Worm (Caenorhabditis elegans) whole organism, L4 larva: ENCODE measurements around the gene xol-1.
A peak's percentile ranks its signal among the peaks of the same experiment; 100 is the strongest.

Experiments used
- D1046.2 ChIP-seq: fragments of 200-800 bp; sonication (Bioruptor generic); IDR thresholded peaks from 2 replicates; pipeline ENCODE4 v1.3.6; 2022; ENCODE audit warnings: missing genetic modification characterization, missing compliant biosample characterization
- F44E2.7 ChIP-seq: fragments of 200-800 bp; sonication (Bioruptor generic); IDR thresholded peaks from 2 replicates; pipeline ENCODE4 v2.1.2; 2022; ENCODE audit warnings: missing genetic modification characterization, missing compliant biosample characterization
- T20F7.1 ChIP-seq: fragments of 200-800 bp; sonication (Bioruptor generic); optimal IDR thresholded peaks from 2 replicates; lab custom pipeline; 2018; ENCODE audit warnings: mild to moderate bottlenecking, missing genetic modification characterization, missing compliant biosample characterization
- T26A8.4 ChIP-seq: fragments of 200-800 bp; sonication (Bioruptor generic); IDR thresholded peaks from 2 replicates; pipeline ENCODE4 v1.3.6; 2022; ENCODE audit warnings: missing genetic modification characterization, missing compliant biosample characterization
- Y105C5A.15 ChIP-seq: fragments of 200-800 bp; sonication (Bioruptor generic); IDR thresholded peaks from 2 replicates; pipeline ENCODE4 v1.3.6; 2022; ENCODE audit warnings: missing genetic modification characterization, missing compliant biosample characterization
- Y48G9A.11 ChIP-seq: fragments of 200-800 bp; sonication (Bioruptor generic); IDR thresholded peaks from 2 replicates; pipeline ENCODE4 v1.3.6; 2022; ENCODE audit warnings: missing genetic modification reagents, missing genetic modification characterization, missing compliant biosample characterization
- ZK546.5 ChIP-seq, 2 experiments: sonication (generic microtip); optimal IDR thresholded peaks; 2 replicates each; lab custom pipeline; 2017; ENCODE audit warnings: missing biosample characterization in 2 of 2, missing genetic modification characterization in 2 of 2
- aha-1 ChIP-seq: fragments of 150-350 bp; peaks from one replicate; lab custom pipeline; 2014; ENCODE audit warnings: missing biosample characterization, missing genetic modification characterization
- aly-2 ChIP-seq: sonication (generic microtip); optimal IDR thresholded peaks from 2 replicates; lab custom pipeline; 2018; ENCODE audit warnings: missing biosample characterization, missing genetic modification characterization
- attf-4 ChIP-seq: sonication (generic microtip); optimal IDR thresholded peaks from 3 replicates; lab custom pipeline; 2017; ENCODE audit warnings: missing biosample characterization, missing genetic modification characterization
- ceh-20 ChIP-seq: fragments of 200-800 bp; sonication (Bioruptor generic); IDR thresholded peaks from 2 replicates; pipeline ENCODE4 v1.3.6; 2022; ENCODE audit warnings: missing genetic modification reagents, missing genetic modification characterization, missing compliant biosample characterization
- ceh-62 ChIP-seq: sonication (generic microtip); optimal IDR thresholded peaks from 2 replicates; lab custom pipeline; 2017; ENCODE audit warnings: missing biosample characterization, missing genetic modification characterization
- daf-12 ChIP-seq: fragments of 150-350 bp; optimal IDR thresholded peaks from 2 replicates; lab custom pipeline; 2014; ENCODE audit warnings: missing biosample characterization, missing genetic modification reagents, missing genetic modification characterization
- daf-16 ChIP-seq, 3 experiments: sonication (generic microtip); optimal IDR thresholded peaks; 2 replicates each; lab custom pipeline; 2016 to 2017; ENCODE audit warnings: missing genetic modification characterization in 3 of 3, missing genetic modification reagents in 3 of 3, mild to moderate bottlenecking in 2 of 3, missing compliant biosample characterization in 2 of 3, missing biosample characterization in 1 of 3, moderate library complexity in 1 of 3
- daf-19 ChIP-seq: fragments of 200-800 bp; sonication (Bioruptor generic); conservative IDR thresholded peaks from 2 replicates; pipeline ENCODE4 v1.3.6; 2022; ENCODE audit warnings: missing genetic modification characterization, missing compliant biosample characterization
- daf-8 ChIP-seq: fragments of 200-800 bp; sonication (Bioruptor generic); IDR thresholded peaks from 2 replicates; pipeline ENCODE4 v1.3.6; 2022; ENCODE audit warnings: missing genetic modification characterization, missing compliant biosample characterization
- dmd-8 ChIP-seq: fragments of 200-800 bp; sonication (Bioruptor generic); IDR thresholded peaks from 2 replicates; pipeline ENCODE4 v1.3.6; 2022; ENCODE audit warnings: missing genetic modification characterization, missing compliant biosample characterization
- dve-1 ChIP-seq: sonication (generic microtip); optimal IDR thresholded peaks from 2 replicates; lab custom pipeline; 2017; ENCODE audit warnings: antibody characterized with exemption, mild to moderate bottlenecking, missing genetic modification characterization, missing compliant biosample characterization; ENCODE audit not compliant: insufficient read depth
- jun-1 ChIP-seq: fragments of 150-350 bp; optimal IDR thresholded peaks from 2 replicates; lab custom pipeline; 2014; ENCODE audit warnings: missing biosample characterization, missing genetic modification reagents, missing genetic modification characterization
- lim-7 ChIP-seq: fragments of 200-800 bp; sonication (Bioruptor generic); IDR thresholded peaks from 2 replicates; pipeline ENCODE4 v1.3.6; 2022; ENCODE audit warnings: missing genetic modification characterization, missing compliant biosample characterization
- lin-1 ChIP-seq: fragments of 200-800 bp; sonication (Bioruptor generic); IDR thresholded peaks from 2 replicates; pipeline ENCODE4 v1.3.6; 2022; ENCODE audit warnings: missing genetic modification reagents, missing genetic modification characterization, missing compliant biosample characterization
- lin-15B ChIP-seq: fragments of 150-350 bp; sonication (generic microtip); optimal IDR thresholded peaks from 3 replicates; lab custom pipeline; 2014; ENCODE audit warnings: missing biosample characterization, missing genetic modification characterization
- lsy-2 ChIP-seq, 2 experiments: fragments of 150-350 bp in 1 of 2; sonication (generic microtip) in 1 of 2; optimal IDR thresholded peaks; 2 replicates each; lab custom pipeline; 2014 to 2017; ENCODE audit warnings: missing biosample characterization in 2 of 2, missing genetic modification characterization in 2 of 2
- madf-5 ChIP-seq, 2 experiments: fragments of 200-800 bp; sonication (Bioruptor generic); IDR thresholded peaks; 2 replicates each; pipeline ENCODE4 v1.3.6; 2022; ENCODE audit warnings: missing compliant biosample characterization in 2 of 2, missing genetic modification characterization in 2 of 2
- madf-9 ChIP-seq: fragments of 200-800 bp; sonication (Bioruptor generic); conservative IDR thresholded peaks from 2 replicates; pipeline ENCODE4 v1.3.6; 2022; ENCODE audit warnings: missing genetic modification reagents, missing genetic modification characterization, missing compliant biosample characterization
- mdt-29 ChIP-seq: fragments of 200-800 bp; sonication (Bioruptor generic); IDR thresholded peaks from 2 replicates; pipeline ENCODE4 v1.3.6; 2022; ENCODE audit warnings: missing genetic modification reagents, missing genetic modification characterization, missing compliant biosample characterization
- mep-1 ChIP-seq: fragments of 150-350 bp; sonication (generic microtip); optimal IDR thresholded peaks from 3 replicates; lab custom pipeline; 2014; ENCODE audit warnings: missing biosample characterization, missing genetic modification characterization
- mxl-2 ChIP-seq: fragments of 200-800 bp; sonication (Bioruptor generic); conservative IDR thresholded peaks from 2 replicates; pipeline ENCODE4 v1.3.6; 2022; ENCODE audit warnings: missing genetic modification reagents, missing genetic modification characterization, missing compliant biosample characterization
- mxl-3 ChIP-seq: fragments of 200-800 bp; sonication (Bioruptor generic); optimal IDR thresholded peaks from 2 replicates; lab custom pipeline; 2018; ENCODE audit warnings: mild to moderate bottlenecking, missing genetic modification characterization, missing compliant biosample characterization
- nhr-102 ChIP-seq: sonication (generic microtip); optimal IDR thresholded peaks from 2 replicates; lab custom pipeline; 2016; ENCODE audit warnings: mild to moderate bottlenecking, missing genetic modification characterization, moderate library complexity, missing compliant biosample characterization
- nhr-28 ChIP-seq: fragments of 150-350 bp; optimal IDR thresholded peaks from 2 replicates; lab custom pipeline; 2014; ENCODE audit warnings: missing biosample characterization, missing genetic modification characterization
- nhr-48 ChIP-seq: sonication (generic microtip); optimal IDR thresholded peaks from 2 replicates; lab custom pipeline; 2016; ENCODE audit warnings: mild to moderate bottlenecking, missing genetic modification characterization, missing compliant biosample characterization
- pha-4 ChIP-seq, 2 experiments: fragments of 150-350 bp in 1 of 2; fragments of 200-800 bp in 1 of 2; sonication (Bioruptor generic) in 1 of 2; IDR thresholded peaks in 1 of 2; optimal IDR thresholded peaks in 1 of 2; 2 replicates each; pipeline versions ENCODE4 v1.3.6 to Lab custom; 2014 to 2022; ENCODE audit warnings: missing genetic modification characterization in 2 of 2, missing genetic modification reagents in 2 of 2, missing biosample characterization in 1 of 2, missing compliant biosample characterization in 1 of 2
- php-3 ChIP-seq: fragments of 200-800 bp; sonication (Bioruptor generic); IDR thresholded peaks from 2 replicates; pipeline ENCODE4 v1.3.6; 2022; ENCODE audit warnings: missing genetic modification reagents, missing genetic modification characterization, missing compliant biosample characterization
- rbr-2 ChIP-seq: sonication (generic microtip); optimal IDR thresholded peaks from 2 replicates; lab custom pipeline; 2016; ENCODE audit warnings: missing genotype, missing genetic modification characterization, missing compliant biosample characterization
- set-16 ChIP-seq: fragments of 200-800 bp; sonication (Bioruptor generic); IDR thresholded peaks from 2 replicates; pipeline ENCODE4 v1.3.6; 2022; ENCODE audit warnings: missing genetic modification reagents, missing genetic modification characterization, missing compliant biosample characterization
- snpc-1.2 ChIP-seq: fragments of 200-800 bp; sonication (Bioruptor generic); IDR thresholded peaks from 2 replicates; pipeline ENCODE4 v1.3.6; 2022; ENCODE audit warnings: missing genetic modification reagents, missing genetic modification characterization, missing compliant biosample characterization
- snpc-4 ChIP-seq: fragments of 150-350 bp; optimal IDR thresholded peaks from 2 replicates; lab custom pipeline; 2014; ENCODE audit warnings: missing biosample characterization, missing genetic modification characterization
- spr-1 ChIP-seq: sonication (generic microtip); optimal IDR thresholded peaks from 2 replicates; lab custom pipeline; 2016; ENCODE audit warnings: mild to moderate bottlenecking, missing genetic modification characterization, missing compliant biosample characterization
- tra-1 ChIP-seq: fragments of 200-800 bp; sonication (Bioruptor generic); IDR thresholded peaks from 2 replicates; pipeline ENCODE4 v1.3.6; 2022; ENCODE audit warnings: missing genetic modification reagents, missing genetic modification characterization, missing compliant biosample characterization
- unc-130 ChIP-seq: sonication (generic microtip); optimal IDR thresholded peaks from 2 replicates; lab custom pipeline; 2016; ENCODE audit warnings: missing genetic modification reagents, missing genetic modification characterization, missing compliant biosample characterization
- unc-62 ChIP-seq, 3 experiments: fragments of 150-350 bp in 1 of 3; sonication (generic microtip); optimal IDR thresholded peaks in 2 of 3; peaks in 1 of 3; 1 replicate in 1 of 3; 2 replicates in 2 of 3; lab custom pipeline; 2014 to 2017; ENCODE audit warnings: missing biosample characterization in 3 of 3, missing genetic modification characterization in 3 of 3, missing genetic modification reagents in 3 of 3, missing genotype in 1 of 3
- vab-7 ChIP-seq: fragments of 200-800 bp; sonication (Bioruptor generic); IDR thresholded peaks from 2 replicates; pipeline ENCODE4 v1.3.6; 2022; ENCODE audit warnings: missing genetic modification reagents, missing genetic modification characterization, missing compliant biosample characterization
- zag-1 ChIP-seq: fragments of 150-350 bp; optimal IDR thresholded peaks from 2 replicates; lab custom pipeline; 2014; ENCODE audit warnings: missing biosample characterization, missing genetic modification characterization
- zip-11 ChIP-seq: fragments of 200-800 bp; sonication (Bioruptor generic); IDR thresholded peaks from 2 replicates; pipeline ENCODE4 v1.3.6; 2022; ENCODE audit warnings: missing genetic modification characterization, missing compliant biosample characterization
- zip-2 ChIP-seq: fragments of 150-350 bp; optimal IDR thresholded peaks from 2 replicates; lab custom pipeline; 2014; ENCODE audit warnings: missing biosample characterization, missing genetic modification characterization
- ztf-11 ChIP-seq: fragments of 150-350 bp; optimal IDR thresholded peaks from 2 replicates; lab custom pipeline; 2014; ENCODE audit warnings: missing biosample characterization, missing genetic modification characterization
- ztf-7 ChIP-seq: fragments of 150-350 bp; optimal IDR thresholded peaks from 2 replicates; lab custom pipeline; 2014; ENCODE audit warnings: missing biosample characterization, missing genetic modification characterization

The xol-1 gene

ce11 chrX:8019665-8020064 lies 21.4 kb upstream of the xol-1 start (continued):
- no peak for TF ChIP-seq zag-1
- peak; percentile 73 to 81 for TF ChIP-seq lsy-2 (tag; optimal IDR thresholded peaks at IDR 0.05; lab: Kevin White, UChicago)
- TF ChIP-seq aha-1 (tag; lab: Kevin White, UChicago), result peak; percentile 97
- no peak for TF ChIP-seq F44E2.7 (GFP tag; lab: Robert Waterston, UW)

DNA sequence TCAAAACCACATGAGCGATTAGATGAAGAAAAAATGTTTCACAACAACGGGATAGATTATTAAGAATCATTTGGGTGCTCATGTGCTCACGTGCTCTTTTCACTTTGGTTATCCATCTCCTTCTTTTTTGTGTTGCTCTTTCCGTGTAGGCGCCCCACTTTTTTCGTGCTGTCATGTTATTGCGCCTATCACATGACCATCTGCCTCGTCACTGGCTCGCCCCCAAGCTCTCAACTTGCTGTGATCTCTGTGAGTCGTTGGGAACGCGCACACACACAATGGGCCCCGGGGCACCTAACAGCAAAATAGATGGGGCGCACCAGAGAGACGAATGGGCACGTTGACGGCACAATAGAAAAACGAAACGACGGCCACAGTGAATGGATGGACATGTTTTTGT lies 19.5 kb upstream of the xol-1 start:
- TF ChIP-seq nhr-48 (peak; percentile 53), snpc-4 (tag; lab: Kevin White, UChicago) (no peak), lin-1 (GFP tag; lab: Robert Waterston, UW) (no peak), aly-2 (no peak), zag-1 (no peak), ceh-20 (peak; percentile 91), set-16 (GFP tag; lab: Robert Waterston, UW) (peak; percentile 62), Y105C5A.15 (GFP tag; lab: Robert Waterston, UW) (no peak), D1046.2 (GFP tag; lab: Robert Waterston, UW) (no peak), zip-2 (no peak), unc-130 (no peak), mxl-3 (GFP tag; lab: Kevin White, UChicago) (peak; percentile 21), mxl-2 (GFP tag; lab: Robert Waterston, UW) (no peak), pha-4 (GFP tag; IDR thresholded peaks at IDR 0.05; lab: Robert Waterston, UW) (peak; percentile 33; the same call in 1 of the 2 replicates), pha-4 (tag; optimal IDR thresholded peaks at IDR 0.05; lab: Kevin White, UChicago) (no peak), unc-62 (GFP tag; optimal IDR thresholded peaks at IDR 0.05 in 1 of 2; lab: Kevin White, UChicago) (peak in 1 of 2 experiments; percentile 89), unc-62 (tag; optimal IDR thresholded peaks at IDR 0.05; lab: Kevin White, UChicago) (no peak), daf-16 (GFP tag; optimal IDR thresholded peaks at IDR 0.05; lab: Kevin White, UChicago) (peak in 1 of 2 experiments; percentile 89), daf-16 (tag; optimal IDR thresholded peaks at IDR 0.05; lab: Kevin White, UChicago) (no peak), daf-19 (GFP tag; lab: Robert Waterston, UW) (no peak), vab-7 (GFP tag; lab: Robert Waterston, UW) (no peak; the same call in 1 of the 2 replicates), zip-11 (no peak), lsy-2 (tag; optimal IDR thresholded peaks at IDR 0.05; lab: Kevin White, UChicago) (peak; percentile 62 to 89), rbr-2 (tag; lab: Kevin White, UChicago) (peak; percentile 86), madf-5 (GFP tag; IDR thresholded peaks at IDR 0.05; lab: Robert Waterston, UW) (no peak), mdt-29 (GFP tag; lab: Robert Waterston, UW) (peak; percentile 52; the same call in 1 of the 2 replicates), ztf-11 (no peak), ZK546.5 (tag; optimal IDR thresholded peaks at IDR 0.05; lab: Kevin White, UChicago) (no peak), spr-1 (tag; lab: Kevin White, UChicago) (no peak), dve-1 (tag; lab: Kevin White, UChicago) (peak; percentile 74), aha-1 (tag; lab: Kevin White, UChicago) (peak; percentile 98), lim-7 (GFP tag; lab: Robert Waterston, UW) (no peak), daf-12 (tag; lab: Kevin White, UChicago) (no peak), attf-4 (tag; lab: Kevin White, UChicago) (no peak), ceh-62 (tag; lab: Kevin White, UChicago) (no peak), jun-1 (no peak), lin-15B (tag; lab: Kevin White, UChicago) (no peak), ztf-7 (tag; lab: Kevin White, UChicago) (no peak), T26A8.4 (GFP tag; lab: Robert Waterston, UW) (peak; percentile 36; the same call in 1 of the 2 replicates), tra-1 (GFP tag; lab: Robert Waterston, UW) (peak; percentile 58; the same call in 1 of the 2 replicates), daf-8 (GFP tag; lab: Robert Waterston, UW) (no peak), madf-9 (GFP tag; lab: Robert Waterston, UW) (0 out of 2 replicates have a peak, but pooled peaks have one; percentile 17), Y48G9A.11 (no peak), nhr-102 (tag; lab: Kevin White, UChicago) (peak; percentile 43), nhr-28 (tag; lab: Kevin White, UChicago) (peak; percentile 2), php-3 (no peak), dmd-8 (GFP tag; lab: Robert Waterston, UW) (0 out of 2 replicates have a peak, but pooled peaks have one; percentile 11), mep-1 (peak; percentile 88), snpc-1.2 (GFP tag; lab: Robert Waterston, UW) (peak; percentile 46; the same call in 1 of the 2 replicates), T20F7.1 (GFP tag; lab: Kevin White, UChicago) (peak; percentile 69)
